Comparison of ENCODE assay signal across 1 fruit fly cellular context in the genomic region with DNA sequence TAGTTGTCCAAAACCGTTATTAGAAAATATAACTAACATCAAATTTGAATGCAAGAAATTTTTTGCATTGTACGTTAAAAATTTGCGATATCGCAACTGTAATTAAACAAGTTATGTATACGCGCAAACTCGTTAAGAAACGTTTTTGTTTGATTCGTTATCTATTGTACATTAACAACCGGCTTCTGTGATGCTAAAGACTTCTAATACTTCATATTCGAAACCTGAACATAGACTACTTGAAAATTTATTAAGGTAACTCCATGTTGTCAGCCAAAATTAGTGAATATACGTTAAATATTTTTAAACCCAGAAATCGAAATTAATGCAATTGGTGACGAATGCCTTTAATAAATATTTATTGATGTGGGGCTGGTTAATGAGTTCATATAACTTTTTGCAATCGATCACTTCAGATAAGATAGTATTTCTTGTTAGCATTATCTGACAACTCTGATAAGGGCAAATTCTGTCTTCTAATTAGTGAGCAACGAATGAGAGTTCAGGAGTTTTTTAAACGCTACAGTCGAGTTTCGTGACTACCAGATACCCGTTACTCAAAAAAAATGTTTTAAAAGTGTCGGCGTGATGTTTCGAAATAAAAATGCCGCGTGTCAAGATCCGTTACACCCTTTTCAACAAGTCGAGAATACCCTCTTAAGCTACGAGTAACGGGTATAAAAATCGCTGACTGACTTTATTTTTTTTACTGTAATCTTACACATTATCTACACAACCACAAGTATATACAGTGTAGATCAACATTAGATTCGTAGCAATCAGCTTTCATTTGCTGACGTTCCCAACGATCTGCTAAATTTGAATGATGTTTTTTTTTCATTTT.
A peak's percentile ranks its signal among the peaks of the same experiment; 100 is the strongest.
TF ChIP-seq lines count a peak whose summit lies in the region.

No protein-coding gene starts in this region.

TF ChIP-seq in whole organism, embryonic, 481 proteins besides CTCF, POLR2A, EP300 and RAD21 (continued from another document):
- TF ChIP-seq unc-4 (GFP tag; IDR thresholded peaks at IDR 0.05; lab: Robert Waterston, UW; ENCODE audit: partially characterized antibody) (no peak), Taf1 (GFP tag; IDR thresholded peaks at IDR 0.05; lab: Robert Waterston, UW) (no peak), CG6689 (GFP tag; IDR thresholded peaks at IDR 0.05; lab: Robert Waterston, UW) (no peak), CG33213 (GFP tag; optimal IDR thresholded peaks at IDR 0.05; lab: Kevin White, UChicago) (peak; percentile 51), ssp (GFP tag; IDR thresholded peaks at IDR 0.05; lab: Robert Waterston, UW) (no peak), HLH4C (GFP tag; IDR thresholded peaks at IDR 0.05; lab: Robert Waterston, UW; ENCODE audit: partially characterized antibody) (no peak; the same call in 2 of the 3 replicates), cg (GFP tag; optimal IDR thresholded peaks at IDR 0.05; lab: Kevin White, UChicago) (no peak), CG6813 (GFP tag; optimal IDR thresholded peaks at IDR 0.05; lab: Kevin White, UChicago) (peak; percentile 9), E2f1 (GFP tag; IDR thresholded peaks at IDR 0.05; lab: Robert Waterston, UW) (peak; percentile 34; the same call in 1 of the 2 replicates), Jarid2 (GFP tag; optimal IDR thresholded peaks at IDR 0.05; lab: Kevin White, UChicago) (peak; percentile 16), CG31224 (GFP tag; IDR thresholded peaks at IDR 0.05; lab: Robert Waterston, UW) (0 out of 2 replicates have a peak, but pooled peaks have one; percentile 36), CG12104 (GFP tag; optimal IDR thresholded peaks at IDR 0.05; lab: Kevin White, UChicago) (no peak), zfh1 (GFP tag; IDR thresholded peaks at IDR 0.05; lab: Robert Waterston, UW) (0 out of 3 replicates have a peak, but pooled peaks have one; percentile 22), CG4730 (GFP tag; IDR thresholded peaks at IDR 0.05; lab: Robert Waterston, UW) (0 out of 2 replicates have a peak, but pooled peaks have one; percentile 26), mirr (GFP tag; optimal IDR thresholded peaks at IDR 0.05; lab: Kevin White, UChicago) (peak; percentile 42), mld (GFP tag; IDR thresholded peaks at IDR 0.05; lab: Robert Waterston, UW; ENCODE audit: partially characterized antibody) (no peak), Chrac-16 (GFP tag; optimal IDR thresholded peaks at IDR 0.05; lab: Kevin White, UChicago) (peak; percentile 55), CG17359 (tag; optimal IDR thresholded peaks at IDR 0.05; lab: Kevin White, UChicago) (peak; percentile 37), CG9437 (GFP tag; optimal IDR thresholded peaks at IDR 0.05; lab: Kevin White, UChicago) (peak; percentile 16), CG11695 (GFP tag; IDR thresholded peaks at IDR 0.05; lab: Robert Waterston, UW) (0 out of 3 replicates have a peak, but pooled peaks have one; percentile 33), CG5245 (GFP tag; optimal IDR thresholded peaks at IDR 0.05; lab: Kevin White, UChicago) (no peak), pnt (GFP tag; optimal IDR thresholded peaks at IDR 0.05; lab: Kevin White, UChicago) (no peak), corto (GFP tag; optimal IDR thresholded peaks at IDR 0.05; lab: Kevin White, UChicago) (no peak), odd (GFP tag; optimal IDR thresholded peaks at IDR 0.05; lab: Kevin White, UChicago) (no peak), CG5953 (GFP tag; IDR thresholded peaks at IDR 0.05; lab: Robert Waterston, UW) (no peak), fu2 (GFP tag; optimal IDR thresholded peaks at IDR 0.05; lab: Kevin White, UChicago) (peak; percentile 9), Hmx (GFP tag; optimal IDR thresholded peaks at IDR 0.05; lab: Kevin White, UChicago) (no peak), CG15073 (GFP tag; optimal IDR thresholded peaks at IDR 0.05; lab: Kevin White, UChicago) (no peak), B-H2 (GFP tag; optimal IDR thresholded peaks at IDR 0.05; lab: Kevin White, UChicago) (no peak), CG18262 (tag; optimal IDR thresholded peaks at IDR 0.05; lab: Kevin White, UChicago) (peak; percentile 37)
